Worm (Caenorhabditis elegans): ENCODE measurements around the gene H04M03.3.

DNA sequence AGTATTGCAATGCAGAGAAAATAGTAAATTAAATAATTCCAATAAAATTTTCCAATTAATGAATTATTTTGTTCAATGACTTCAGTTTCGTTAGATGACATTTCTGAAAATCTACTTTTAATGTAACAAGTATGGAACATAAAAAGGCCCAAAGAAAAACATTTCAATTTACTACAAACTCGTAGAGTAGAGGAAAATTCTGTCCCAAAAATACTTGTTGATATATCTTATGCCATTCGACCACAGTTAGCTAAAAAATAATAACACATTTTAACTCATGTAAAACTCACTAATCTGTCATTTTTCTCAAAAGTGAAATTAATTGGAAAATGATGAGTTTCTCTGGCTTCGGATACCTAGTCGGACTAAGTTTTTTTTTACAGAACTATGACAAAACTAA is 14.1 kb upstream of the H04M03.3 start, which contains the start of gene srv-21:
- TF ChIP-seq mab-9 (GFP tag; IDR thresholded peaks at IDR 0.05) (no peak), fkh-10 (GFP tag; optimal IDR thresholded peaks at IDR 0.05) (no peak), ceh-82 (tag; optimal IDR thresholded peaks at IDR 0.05) (no peak), mdl-1 (tag; optimal IDR thresholded peaks at IDR 0.05) (no peak)

All from whole organism, L1 larva.